Worm (Caenorhabditis elegans): Measurements from ENCODE around the gene Y47D3A.1.

Y47D3A.1 gene

DNA sequence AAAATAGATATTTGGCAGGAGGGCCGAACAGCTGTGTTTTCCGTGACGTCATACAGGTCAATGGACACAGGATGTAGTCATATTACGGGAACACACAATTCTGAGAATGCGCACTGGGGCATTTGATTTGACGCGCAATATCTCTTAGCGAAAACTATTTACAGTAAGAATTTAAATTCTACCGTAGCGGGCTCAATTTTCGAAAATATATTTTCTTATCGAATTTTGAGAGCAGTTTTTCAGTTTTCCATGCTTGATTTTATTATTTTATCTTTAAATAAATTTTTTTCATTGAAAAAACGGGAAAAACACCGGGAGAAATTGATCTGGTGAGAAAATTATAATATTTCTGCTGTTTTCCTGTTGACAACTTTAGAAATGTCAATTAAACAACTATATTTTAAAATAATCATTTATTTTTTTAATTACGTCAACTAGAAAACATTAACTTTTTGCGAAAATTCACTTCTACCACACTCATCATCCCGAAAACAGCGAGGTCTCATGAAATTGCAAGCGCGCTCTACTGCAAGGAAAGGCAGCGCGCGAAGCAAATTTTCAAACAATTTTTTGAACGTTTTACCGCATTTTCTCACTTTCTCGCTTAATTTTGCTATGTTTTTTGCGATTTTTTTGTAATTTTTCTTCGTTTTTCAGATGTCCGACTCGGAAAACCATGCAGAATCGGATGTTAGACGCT lies at the start of gene Y47D3A.1, which contains the start of gene pola-1:
Y47D3A.1 (minus strand) TSS at position 51 of the 700 bp plus-strand sequence.
pola-1 (plus strand) TSS at position 658 of the 700 bp plus-strand sequence.
- TF ChIP-seq ham-2 (GFP tag; optimal IDR thresholded peaks at IDR 0.05) (no peak), lin-13 (tag; optimal IDR thresholded peaks at IDR 0.05) (peak; percentile 84), lsy-2 (tag; optimal IDR thresholded peaks at IDR 0.05) (peak; percentile 63), ztf-11 (tag; optimal IDR thresholded peaks at IDR 0.05) (no peak), nhr-76 (tag; optimal IDR thresholded peaks at IDR 0.05) (no peak), mls-2 (tag; optimal IDR thresholded peaks at IDR 0.05) (no peak), lin-32 (GFP tag; optimal IDR thresholded peaks at IDR 0.05) (peak; percentile 43), nhr-28 (tag; optimal IDR thresholded peaks at IDR 0.05) (no peak), unc-39 (tag; optimal IDR thresholded peaks at IDR 0.05) (no peak), cnd-1 (tag; optimal IDR thresholded peaks at IDR 0.05) (peak; percentile 33), mab-5 (tag; optimal IDR thresholded peaks at IDR 0.05) (no peak), hlh-1 (tag; optimal IDR thresholded peaks at IDR 0.05) (peak; percentile 36), unc-120 (tag; optimal IDR thresholded peaks at IDR 0.05; ENCODE audit: poor library complexity, severe bottlenecking) (peak; percentile 5), bed-3 (GFP tag; optimal IDR thresholded peaks at IDR 0.05) (peak; percentile 9), zip-8 (tag; optimal IDR thresholded peaks at IDR 0.05) (peak; percentile 44), blmp-1 (tag; optimal IDR thresholded peaks at IDR 0.05) (no peak), elt-3 (tag; optimal IDR thresholded peaks at IDR 0.05) (no peak), mep-1 (tag; optimal IDR thresholded peaks at IDR 0.05) (peak; percentile 81), ceh-43 (GFP tag; optimal IDR thresholded peaks at IDR 0.05) (peak; percentile 21), pha-4 (tag; optimal IDR thresholded peaks at IDR 0.05) (peak; percentile 15), nhr-12 (tag; optimal IDR thresholded peaks at IDR 0.05) (no peak), tbx-8 (GFP tag; optimal IDR thresholded peaks at IDR 0.05) (no peak), ceh-39 (tag; optimal IDR thresholded peaks at IDR 0.05) (peak; percentile 63), sptf-1 (tag; optimal IDR thresholded peaks at IDR 0.05) (peak; percentile 76), nhr-2 (tag; optimal IDR thresholded peaks at IDR 0.05) (no peak), ceh-83 (GFP tag; optimal IDR thresholded peaks at IDR 0.05) (peak; percentile 56), nhr-237 (tag; optimal IDR thresholded peaks at IDR 0.05) (peak; percentile 40), ces-1 (GFP tag; optimal IDR thresholded peaks at IDR 0.05) (peak; percentile 60), M03D4.4 (tag; optimal IDR thresholded peaks at IDR 0.05) (peak; percentile 42), drap-1 (GFP tag; optimal IDR thresholded peaks at IDR 0.05) (peak; percentile 10), sem-2 (GFP tag; optimal IDR thresholded peaks at IDR 0.05) (no peak), elt-1 (tag; optimal IDR thresholded peaks at IDR 0.05; ENCODE audit: borderline replicate concordance, insufficient read depth) (no peak)

DNA sequence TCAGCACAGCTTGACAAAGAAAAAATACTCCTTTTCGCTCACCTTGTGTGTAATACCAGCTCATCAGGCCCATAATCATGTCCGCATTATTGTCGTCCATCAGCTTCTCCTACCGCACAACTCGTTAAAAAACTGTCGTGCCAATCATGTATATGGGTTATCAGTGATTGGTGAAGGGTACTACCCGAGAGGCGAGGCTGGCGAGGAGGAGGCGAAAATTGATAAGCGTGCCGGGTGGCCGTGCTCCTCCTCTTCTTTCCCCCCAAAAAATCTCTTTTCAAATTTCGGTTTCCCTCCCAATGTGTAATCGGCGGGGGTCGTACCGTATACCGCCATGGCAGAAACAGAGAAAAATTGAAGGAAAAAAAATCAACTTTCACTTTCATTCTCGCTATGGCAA lies 46.5 kb upstream of the Y47D3A.1 start:
- TF ChIP-seq ces-1 (GFP tag; optimal IDR thresholded peaks at IDR 0.05) = no peak

DNA sequence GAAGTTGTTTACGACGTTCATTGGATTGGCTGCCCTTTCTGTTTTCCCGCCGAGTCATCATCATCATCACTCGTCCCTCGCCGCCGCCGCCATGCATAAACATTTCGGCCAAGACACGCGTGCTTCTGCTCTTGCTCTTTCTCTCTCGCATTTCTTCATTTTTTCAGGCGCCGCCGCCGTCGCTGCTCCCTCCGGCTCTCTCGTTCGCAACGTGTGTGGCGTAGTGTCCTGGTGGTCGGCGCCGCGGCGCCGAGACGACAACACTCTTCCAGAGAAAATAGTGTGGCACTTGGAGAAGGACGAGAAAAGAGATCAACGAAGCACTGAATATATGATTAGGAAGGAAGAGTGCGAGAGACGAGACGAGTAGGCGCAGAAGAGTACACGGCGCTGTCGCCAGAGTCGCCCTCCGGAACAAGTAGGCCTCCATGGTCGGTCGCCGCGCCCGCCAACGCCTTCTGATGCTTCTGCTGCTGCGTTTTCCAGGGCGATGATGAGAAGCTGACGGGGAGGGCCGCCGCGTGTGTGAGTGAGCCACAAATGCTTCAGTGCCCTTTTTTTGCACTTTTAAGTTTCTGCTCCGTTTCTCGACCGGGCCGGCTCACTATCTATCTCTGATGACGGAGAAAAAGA lies 44.0 kb upstream of the Y47D3A.1 start:
- TF ChIP-seq elt-3 (tag; optimal IDR thresholded peaks at IDR 0.05) = no peak
- no peak for TF ChIP-seq nhr-237 (tag; optimal IDR thresholded peaks at IDR 0.05)
- TF ChIP-seq ces-1 (GFP tag; optimal IDR thresholded peaks at IDR 0.05) = no peak
- TF ChIP-seq ceh-83 (GFP tag; optimal IDR thresholded peaks at IDR 0.05) = no peak
- TF ChIP-seq sptf-1 (tag; optimal IDR thresholded peaks at IDR 0.05) = no peak
- no peak for TF ChIP-seq snpc-4 (tag; optimal IDR thresholded peaks at IDR 0.05)
- no peak for TF ChIP-seq pha-4 (tag; optimal IDR thresholded peaks at IDR 0.05)
- TF ChIP-seq nhr-28 (tag; optimal IDR thresholded peaks at IDR 0.05) = no peak
- TF ChIP-seq mep-1 (tag; optimal IDR thresholded peaks at IDR 0.05) = no peak
- TF ChIP-seq unc-39 (tag; optimal IDR thresholded peaks at IDR 0.05) = no peak
- no peak for TF ChIP-seq elt-1 (tag; optimal IDR thresholded peaks at IDR 0.05; ENCODE audit: borderline replicate concordance, insufficient read depth)
- TF ChIP-seq bed-3 (GFP tag; optimal IDR thresholded peaks at IDR 0.05) = no peak
- TF ChIP-seq lin-32 (GFP tag; optimal IDR thresholded peaks at IDR 0.05) = no peak
- no peak for TF ChIP-seq nhr-12 (tag; optimal IDR thresholded peaks at IDR 0.05)
- TF ChIP-seq ceh-43 (GFP tag; optimal IDR thresholded peaks at IDR 0.05) = no peak
- no peak for TF ChIP-seq unc-62 (GFP tag; optimal IDR thresholded peaks at IDR 0.05)
- TF ChIP-seq lsy-2 (tag; optimal IDR thresholded peaks at IDR 0.05) = no peak
- no peak for TF ChIP-seq mls-2 (tag; optimal IDR thresholded peaks at IDR 0.05)
- TF ChIP-seq mab-5 (tag; optimal IDR thresholded peaks at IDR 0.05) = no peak
